Fruit fly (Drosophila melanogaster): ENCODE measurements around the gene CG31937.

Gene CG31937

dm6 chr2L:1715699-1716333 lies 13.9 kb upstream of the CG31937 start, which contains the start of gene frtz (continued):
- TF ChIP-seq CG10209 (GFP tag; optimal IDR thresholded peaks at IDR 0.05) (no peak), stc (GFP tag; IDR thresholded peaks at IDR 0.05) (no peak), lola (GFP tag; optimal IDR thresholded peaks at IDR 0.05) (no peak), CG12104 (GFP tag; optimal IDR thresholded peaks at IDR 0.05) (no peak), Nf-YC (tag; optimal IDR thresholded peaks at IDR 0.05) (peak; percentile 18), CG7745 (tag; optimal IDR thresholded peaks at IDR 0.05) (no peak), Hand (GFP tag; optimal IDR thresholded peaks at IDR 0.05) (no peak), CG13123 (GFP tag; optimal IDR thresholded peaks at IDR 0.05) (no peak), CG15601 (tag; optimal IDR thresholded peaks at IDR 0.05) (no peak), CG2889 (GFP tag; IDR thresholded peaks at IDR 0.05) (no peak), sc (optimal IDR thresholded peaks at IDR 0.05) (no peak), sc (GFP tag; optimal IDR thresholded peaks at IDR 0.05) (no peak), CG2202 (tag; optimal IDR thresholded peaks at IDR 0.05) (no peak), phol (tag; optimal IDR thresholded peaks at IDR 0.05) (peak; percentile 38), CG34224 (GFP tag; IDR thresholded peaks at IDR 0.05; ENCODE audit: partially characterized antibody) (peak; percentile 72), seq (GFP tag; IDR thresholded peaks at IDR 0.05) (no peak), Doc2 (GFP tag; IDR thresholded peaks at IDR 0.05) (no peak), Bteb2 (GFP tag; optimal IDR thresholded peaks at IDR 0.05) (no peak), repo (GFP tag; optimal IDR thresholded peaks at IDR 0.05) (no peak), CG3281 (GFP tag; optimal IDR thresholded peaks at IDR 0.05) (no peak), CG3407 (GFP tag; optimal IDR thresholded peaks at IDR 0.05) (no peak), wor (GFP tag; IDR thresholded peaks at IDR 0.05) (no peak), Mad (GFP tag; optimal IDR thresholded peaks at IDR 0.05) (no peak), gsb (GFP tag; IDR thresholded peaks at IDR 0.05) (no peak), crol (GFP tag; IDR thresholded peaks at IDR 0.05) (no peak), CG15479 (GFP tag; optimal IDR thresholded peaks at IDR 0.05) (no peak), bsh (GFP tag; optimal IDR thresholded peaks at IDR 0.05) (no peak), CG7987 (GFP tag; optimal IDR thresholded peaks at IDR 0.05) (no peak), shn (GFP tag; optimal IDR thresholded peaks at IDR 0.05) (no peak), CG11696 (GFP tag; IDR thresholded peaks at IDR 0.05) (no peak), hb (GFP tag; IDR thresholded peaks at IDR 0.05; ENCODE audit: partially characterized antibody) (peak; percentile 66), CG2875 (GFP tag; optimal IDR thresholded peaks at IDR 0.05) (no peak), CG6791 (GFP tag; IDR thresholded peaks at IDR 0.05; ENCODE audit: partially characterized antibody) (peak; percentile 83), ranshi (GFP tag; IDR thresholded peaks at IDR 0.05) (no peak), chm (GFP tag; IDR thresholded peaks at IDR 0.05) (peak; percentile 15; the same call in 1 of the 2 replicates), vfl (GFP tag; optimal IDR thresholded peaks at IDR 0.05) (no peak), sisA (GFP tag; IDR thresholded peaks at IDR 0.05) (no peak), CG11504 (tag; optimal IDR thresholded peaks at IDR 0.05) (peak; percentile 89), psq (GFP tag; optimal IDR thresholded peaks at IDR 0.05) (no peak), usp (GFP tag; optimal IDR thresholded peaks at IDR 0.05) (no peak), CG13296 (GFP tag; optimal IDR thresholded peaks at IDR 0.05) (no peak), E2f2 (GFP tag; IDR thresholded peaks at IDR 0.05) (peak; percentile 56), danr (GFP tag; IDR thresholded peaks at IDR 0.05) (no peak), chinmo (GFP tag; IDR thresholded peaks at IDR 0.05; ENCODE audit: partially characterized antibody) (0 out of 4 replicates have a peak, but pooled peaks have one; percentile 42), zen2 (GFP tag; IDR thresholded peaks at IDR 0.05; ENCODE audit: partially characterized antibody) (no peak; the same call in 2 of the 3 replicates), CG10654 (GFP tag; optimal IDR thresholded peaks at IDR 0.05) (no peak), lilli (GFP tag; optimal IDR thresholded peaks at IDR 0.05) (peak; percentile 19), fu2 (GFP tag; optimal IDR thresholded peaks at IDR 0.05) (no peak), CG2129 (GFP tag; IDR thresholded peaks at IDR 0.05; ENCODE audit: partially characterized antibody) (peak; percentile 42; the same call in 1 of the 2 replicates), Eip74EF (GFP tag; optimal IDR thresholded peaks at IDR 0.05) (no peak)

All from whole organism, embryonic.